Worm (Caenorhabditis elegans) whole organism, L2 larva: ENCODE data around the gene dpr-1.
A peak's percentile ranks its signal among the peaks of the same experiment; 100 is the strongest.

Experiments used
- C34F6.9 ChIP-seq: fragments of 150-350 bp; optimal IDR thresholded peaks from 2 replicates; lab custom pipeline; 2014; ENCODE audit warnings: missing biosample characterization, missing genetic modification characterization
- F13H6.1 ChIP-seq: sonication (generic microtip); optimal IDR thresholded peaks from 2 replicates; lab custom pipeline; 2016; ENCODE audit warnings: missing genetic modification characterization, missing compliant biosample characterization
- R02D3.7 ChIP-seq: fragments of 150-350 bp; optimal IDR thresholded peaks from 2 replicates; lab custom pipeline; 2014; ENCODE audit warnings: missing biosample characterization, missing genetic modification characterization
- Y55F3AM.14 ChIP-seq: fragments of 200-800 bp; sonication (Bioruptor generic); optimal IDR thresholded peaks from 2 replicates; lab custom pipeline; 2018; ENCODE audit warnings: mild to moderate bottlenecking, missing genetic modification characterization, missing compliant biosample characterization
- ZK546.5 ChIP-seq: sonication (generic microtip); optimal IDR thresholded peaks from 2 replicates; lab custom pipeline; 2017; ENCODE audit warnings: missing biosample characterization, missing genetic modification characterization
- alr-1 ChIP-seq: fragments of 150-350 bp; optimal IDR thresholded peaks from 2 replicates; lab custom pipeline; 2014; ENCODE audit warnings: missing biosample characterization, missing genetic modification characterization
- aly-2 ChIP-seq: fragments of 150-350 bp; optimal IDR thresholded peaks from 2 replicates; lab custom pipeline; 2014; ENCODE audit warnings: missing biosample characterization, missing genetic modification characterization
- ama-1 ChIP-seq: fragments of 150-350 bp; optimal IDR thresholded peaks from 2 replicates; lab custom pipeline; 2018; ENCODE audit warnings: inconsistent platforms
- blmp-1 ChIP-seq: sonication (generic microtip); optimal IDR thresholded peaks from 2 replicates; lab custom pipeline; 2017; ENCODE audit warnings: missing genetic modification characterization, mild to moderate bottlenecking, missing compliant biosample characterization, antibody characterized with exemption, moderate library complexity; ENCODE audit not compliant: insufficient read depth
- ceh-16 ChIP-seq: fragments of 150-350 bp; optimal IDR thresholded peaks from 2 replicates; lab custom pipeline; 2014; ENCODE audit warnings: missing biosample characterization, missing genetic modification characterization
- ceh-82 ChIP-seq: fragments of 150-350 bp; optimal IDR thresholded peaks from 2 replicates; lab custom pipeline; 2014; ENCODE audit warnings: missing biosample characterization, missing genetic modification characterization
- dmd-4 ChIP-seq: sonication (generic microtip); optimal IDR thresholded peaks from 2 replicates; lab custom pipeline; 2017; ENCODE audit warnings: missing biosample characterization, missing genetic modification characterization
- egl-27 ChIP-seq: sonication (generic microtip); optimal IDR thresholded peaks from 3 replicates; lab custom pipeline; 2017; ENCODE audit warnings: missing biosample characterization, missing genetic modification reagents, missing genetic modification characterization
- fos-1 ChIP-seq: fragments of 150-350 bp; optimal IDR thresholded peaks from 2 replicates; lab custom pipeline; 2014; ENCODE audit warnings: missing biosample characterization, missing genetic modification characterization
- lin-11 ChIP-seq: fragments of 150-350 bp; sonication (generic microtip); optimal IDR thresholded peaks from 2 replicates; lab custom pipeline; 2014; ENCODE audit warnings: missing biosample characterization, missing genetic modification characterization, inconsistent platforms, mixed read lengths
- lin-13 ChIP-seq: fragments of 150-350 bp; optimal IDR thresholded peaks from 2 replicates; lab custom pipeline; 2014; ENCODE audit warnings: missing biosample characterization, missing genetic modification reagents, missing genetic modification characterization
- lin-39 ChIP-seq: fragments of 150-350 bp; optimal IDR thresholded peaks from 2 replicates; lab custom pipeline; 2014; ENCODE audit warnings: missing biosample characterization, missing genetic modification reagents, missing genetic modification characterization
- lsy-2 ChIP-seq, 2 experiments: fragments of 150-350 bp in 1 of 2; sonication (generic microtip) in 1 of 2; optimal IDR thresholded peaks; 2 replicates each; lab custom pipeline; 2014 to 2017; ENCODE audit warnings: missing biosample characterization in 2 of 2, missing genetic modification characterization in 2 of 2
- mbf-1 ChIP-seq: sonication (generic microtip); optimal IDR thresholded peaks from 2 replicates; lab custom pipeline; 2017; ENCODE audit warnings: missing biosample characterization, missing genetic modification characterization
- mdl-1 ChIP-seq, 2 experiments: fragments of 150-350 bp in 1 of 2; sonication (generic microtip) in 1 of 2; optimal IDR thresholded peaks; 2 replicates each; lab custom pipeline; 2017; ENCODE audit warnings: missing biosample characterization in 2 of 2, missing genetic modification characterization in 2 of 2
- nhr-11 ChIP-seq: fragments of 150-350 bp; optimal IDR thresholded peaks from 2 replicates; lab custom pipeline; 2014; ENCODE audit warnings: missing biosample characterization, missing genetic modification characterization
- nhr-12 ChIP-seq: fragments of 150-350 bp; optimal IDR thresholded peaks from 2 replicates; lab custom pipeline; 2014; ENCODE audit warnings: missing biosample characterization, missing genetic modification characterization
- nhr-129 ChIP-seq: fragments of 150-350 bp; optimal IDR thresholded peaks from 2 replicates; lab custom pipeline; 2014; ENCODE audit warnings: missing biosample characterization, missing genetic modification characterization
- nhr-21 ChIP-seq: fragments of 150-350 bp; optimal IDR thresholded peaks from 2 replicates; lab custom pipeline; 2014; ENCODE audit warnings: missing biosample characterization, missing genetic modification characterization
- nhr-237 ChIP-seq: fragments of 150-350 bp; optimal IDR thresholded peaks from 2 replicates; lab custom pipeline; 2014; ENCODE audit warnings: missing biosample characterization, missing genetic modification characterization
- nhr-25 ChIP-seq: fragments of 150-350 bp; sonication (generic microtip); optimal IDR thresholded peaks from 3 replicates; lab custom pipeline; 2014; ENCODE audit warnings: missing biosample characterization, missing genetic modification characterization
- nhr-6 ChIP-seq: fragments of 150-350 bp; optimal IDR thresholded peaks from 2 replicates; lab custom pipeline; 2014; ENCODE audit warnings: missing biosample characterization, missing genetic modification characterization
- nhr-77 ChIP-seq: fragments of 150-350 bp; optimal IDR thresholded peaks from 2 replicates; lab custom pipeline; 2014; ENCODE audit warnings: missing biosample characterization, missing genetic modification characterization
- sem-4 ChIP-seq: fragments of 150-350 bp; optimal IDR thresholded peaks from 2 replicates; lab custom pipeline; 2014; ENCODE audit warnings: missing biosample characterization, missing genetic modification reagents, missing genetic modification characterization
- sma-3 ChIP-seq: sonication (generic microtip); optimal IDR thresholded peaks from 2 replicates; lab custom pipeline; 2016; ENCODE audit warnings: missing genetic modification reagents, missing genetic modification characterization, missing compliant biosample characterization
- sma-9 ChIP-seq, 2 experiments: fragments of 150-350 bp in 1 of 2; sonication (generic microtip) in 1 of 2; optimal IDR thresholded peaks; 2 replicates each; lab custom pipeline; 2014 to 2016; ENCODE audit warnings: missing genetic modification characterization in 2 of 2, mild to moderate bottlenecking in 1 of 2, missing biosample characterization in 1 of 2, missing compliant biosample characterization in 1 of 2, missing genetic modification reagents in 1 of 2, moderate library complexity in 1 of 2
- snpc-4 ChIP-seq: fragments of 150-350 bp; optimal IDR thresholded peaks from 2 replicates; lab custom pipeline; 2014; ENCODE audit warnings: missing biosample characterization, missing genetic modification characterization
- unc-39 ChIP-seq: fragments of 150-350 bp; optimal IDR thresholded peaks from 2 replicates; lab custom pipeline; 2014; ENCODE audit warnings: missing biosample characterization, missing genetic modification characterization
- unc-55 ChIP-seq: fragments of 150-350 bp; sonication (generic microtip); optimal IDR thresholded peaks from 3 replicates; lab custom pipeline; 2014; ENCODE audit warnings: missing biosample characterization, missing genetic modification reagents, missing genetic modification characterization
- unc-62 ChIP-seq: fragments of 150-350 bp; optimal IDR thresholded peaks from 2 replicates; lab custom pipeline; 2014; ENCODE audit warnings: missing biosample characterization, missing genetic modification reagents, missing genetic modification characterization
- ztf-4 ChIP-seq: fragments of 150-350 bp; optimal IDR thresholded peaks from 2 replicates; lab custom pipeline; 2014; ENCODE audit warnings: missing biosample characterization, missing genetic modification characterization

The dpr-1 gene

DNA sequence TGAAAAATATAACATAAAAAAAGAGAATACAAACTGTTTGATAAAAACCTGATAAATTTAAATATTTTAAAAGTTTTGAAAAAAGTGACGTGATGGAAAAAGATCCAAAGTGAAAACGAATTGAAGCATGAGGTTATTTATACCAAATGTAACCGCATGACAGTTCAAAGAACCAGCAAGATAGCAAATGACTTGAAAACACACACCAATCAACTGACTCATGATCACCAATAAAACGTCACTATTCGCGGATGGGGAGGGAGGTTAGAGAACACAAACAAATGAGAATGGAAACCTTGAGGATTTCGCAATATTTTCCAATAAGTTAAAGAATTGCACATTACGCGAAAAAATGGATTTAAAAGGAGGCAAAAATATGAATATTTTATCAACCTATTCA lies 32.6 kb downstream of the dpr-1 start, which contains the start of gene C06B3.7 (continued):
- TF ChIP-seq unc-39 (tag; lab: Kevin White, UChicago) (no peak), C34F6.9 (tag; lab: Kevin White, UChicago) (peak; percentile 91)

DNA sequence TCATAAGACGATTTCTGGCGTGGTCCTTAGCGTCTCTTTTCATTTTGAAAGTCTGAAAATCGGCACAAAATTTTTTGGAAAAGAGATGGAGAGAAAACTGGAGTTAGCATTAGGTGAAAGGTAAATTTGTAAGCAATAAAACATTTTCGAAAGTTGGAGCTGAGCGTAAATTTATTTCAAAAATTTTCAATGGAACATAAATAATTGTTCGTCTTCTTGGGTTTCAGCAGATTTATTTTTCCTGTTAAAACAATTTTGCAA lies 33.1 kb downstream of the dpr-1 start, which contains the start of gene C06B3.6:
C06B3.6 (minus strand) TSS at position 52 of the 261 bp plus-strand sequence.
- no peak for TF ChIP-seq egl-27
- no peak for TF ChIP-seq F13H6.1
- no peak for TF ChIP-seq sma-9 (GFP tag; optimal IDR thresholded peaks at IDR 0.05; lab: Kevin White, UChicago)
- TF ChIP-seq sma-9 (tag; optimal IDR thresholded peaks at IDR 0.05; lab: Kevin White, UChicago): no peak
- TF ChIP-seq unc-55 (GFP tag; lab: Kevin White, UChicago): no peak
- TF ChIP-seq nhr-6 (tag; lab: Kevin White, UChicago): no peak
- TF ChIP-seq aly-2 (tag; lab: Kevin White, UChicago): no peak
- TF ChIP-seq nhr-11 (tag; lab: Kevin White, UChicago): no peak
- TF ChIP-seq unc-39 (tag; lab: Kevin White, UChicago): no peak
- no peak for TF ChIP-seq fos-1 (tag; lab: Kevin White, UChicago)
- no peak for TF ChIP-seq sem-4 (tag; lab: Kevin White, UChicago)
- no peak for TF ChIP-seq ceh-82
- no peak for TF ChIP-seq alr-1 (tag; lab: Kevin White, UChicago)
- TF ChIP-seq nhr-77 (tag; lab: Kevin White, UChicago): no peak
- TF ChIP-seq dmd-4: no peak
- no peak for TF ChIP-seq lin-39 (tag; lab: Kevin White, UChicago)
- TF ChIP-seq nhr-237 (tag; lab: Kevin White, UChicago): no peak

DNA sequence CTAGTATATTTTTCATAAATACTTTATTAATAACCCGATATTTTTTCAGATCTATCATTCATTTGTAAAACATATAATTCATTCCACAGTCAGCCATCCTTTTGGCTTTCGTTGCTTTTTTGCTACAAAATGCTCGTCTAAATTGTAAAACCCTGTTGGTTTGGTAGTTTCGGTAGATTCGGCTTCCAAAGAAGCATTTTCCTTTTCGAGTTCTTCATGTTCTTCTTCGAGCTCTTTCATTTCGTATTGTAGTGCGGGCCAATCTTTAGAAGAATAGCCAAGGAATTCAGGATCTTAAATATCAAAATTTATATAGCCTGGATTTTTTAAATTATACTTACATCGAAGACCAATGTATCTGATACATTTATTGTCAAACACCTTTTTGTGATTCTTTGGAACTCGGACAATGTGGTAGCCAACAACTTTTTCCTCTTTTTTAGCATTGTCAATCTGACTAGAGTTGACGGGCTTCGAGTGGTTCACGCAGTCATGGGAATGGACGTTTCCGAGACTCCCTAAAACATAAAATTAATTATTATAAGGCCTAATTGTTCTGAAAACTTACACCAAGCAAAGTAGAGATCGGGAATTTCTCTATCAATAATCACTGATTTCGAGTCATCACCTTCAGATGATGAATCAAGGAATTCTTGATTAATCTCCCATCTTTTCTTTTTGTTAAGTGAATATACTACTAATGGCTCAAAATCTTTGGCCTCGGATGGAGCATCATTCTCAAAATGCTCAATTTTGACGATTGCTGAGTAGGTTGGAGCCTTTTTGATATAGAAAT lies 33.7 kb downstream of the dpr-1 start:
- no peak for TF ChIP-seq unc-55 (GFP tag; lab: Kevin White, UChicago)
- TF ChIP-seq alr-1 (tag; lab: Kevin White, UChicago): no peak
- peak; percentile 29 for TF ChIP-seq Y55F3AM.14 (GFP tag; lab: Kevin White, UChicago)
- TF ChIP-seq sma-3 (GFP tag; lab: Kevin White, UChicago): no peak
- no peak for TF ChIP-seq fos-1 (tag; lab: Kevin White, UChicago)
- no peak for TF ChIP-seq nhr-12
- TF ChIP-seq lin-13 (GFP tag; lab: Kevin White, UChicago): no peak
- no peak for TF ChIP-seq unc-39 (tag; lab: Kevin White, UChicago)
- no peak for TF ChIP-seq nhr-6 (tag; lab: Kevin White, UChicago)
- TF ChIP-seq nhr-21 (tag; lab: Kevin White, UChicago): no peak
- no peak for TF ChIP-seq nhr-237 (tag; lab: Kevin White, UChicago)
- TF ChIP-seq ztf-4: peak; percentile 66
- TF ChIP-seq nhr-25: no peak
- no peak for TF ChIP-seq nhr-77 (tag; lab: Kevin White, UChicago)
- TF ChIP-seq ama-1 (lab: Kevin White, UChicago): peak; percentile 92
- no peak for TF ChIP-seq C34F6.9 (tag; lab: Kevin White, UChicago)
- TF ChIP-seq lsy-2 (tag; optimal IDR thresholded peaks at IDR 0.05; lab: Kevin White, UChicago): peak in 1 of 2 experiments; percentile 38
- TF ChIP-seq lin-11: no peak
- no peak for TF ChIP-seq mbf-1 (tag; lab: Kevin White, UChicago)
- no peak for TF ChIP-seq unc-62 (GFP tag; lab: Kevin White, UChicago)
- peak; percentile 8 for TF ChIP-seq sma-9 (GFP tag; optimal IDR thresholded peaks at IDR 0.05; lab: Kevin White, UChicago)
- no peak for TF ChIP-seq sma-9 (tag; optimal IDR thresholded peaks at IDR 0.05; lab: Kevin White, UChicago)
- no peak for TF ChIP-seq sem-4 (tag; lab: Kevin White, UChicago)
- no peak for TF ChIP-seq blmp-1 (tag; lab: Kevin White, UChicago)
- no peak for TF ChIP-seq mdl-1 (tag; optimal IDR thresholded peaks at IDR 0.05; lab: Kevin White, UChicago)
- TF ChIP-seq ZK546.5 (tag; lab: Kevin White, UChicago): no peak
- TF ChIP-seq nhr-129 (tag; lab: Kevin White, UChicago): no peak
- TF ChIP-seq R02D3.7 (tag; lab: Kevin White, UChicago): no peak
- TF ChIP-seq egl-27: no peak
- no peak for TF ChIP-seq lin-39 (tag; lab: Kevin White, UChicago)
- TF ChIP-seq ceh-16: no peak
- no peak for TF ChIP-seq snpc-4 (tag; lab: Kevin White, UChicago)
- TF ChIP-seq, all 48 proteins: peak for 5
